Worm (Caenorhabditis elegans) whole organism, mixed stage, embryonic: Measurements from ENCODE around the gene ung-1.

Experiments used
- bed-3 ChIP-seq: fragments of 200-800 bp; sonication (Bioruptor generic); optimal IDR thresholded peaks from 3 replicates; lab custom pipeline; 2018; ENCODE audit warnings: mild to moderate bottlenecking, missing genetic modification characterization, moderate library complexity, missing compliant biosample characterization
- blmp-1 ChIP-seq: fragments of 150-350 bp; optimal IDR thresholded peaks from 2 replicates; lab custom pipeline; 2014; ENCODE audit warnings: missing biosample characterization, missing genetic modification characterization
- ces-1 ChIP-seq: fragments of 150-350 bp; optimal IDR thresholded peaks from 2 replicates; lab custom pipeline; 2014; ENCODE audit warnings: missing biosample characterization, missing genetic modification reagents, missing genetic modification characterization
- hlh-1 ChIP-seq: fragments of 150-350 bp; optimal IDR thresholded peaks from 2 replicates; lab custom pipeline; 2014; ENCODE audit warnings: missing biosample characterization, missing genetic modification reagents, missing genetic modification characterization
- lsy-2 ChIP-seq: fragments of 150-350 bp; optimal IDR thresholded peaks from 2 replicates; lab custom pipeline; 2014; ENCODE audit warnings: missing biosample characterization, missing genetic modification characterization
- nhr-28 ChIP-seq: fragments of 150-350 bp; optimal IDR thresholded peaks from 2 replicates; lab custom pipeline; 2014; ENCODE audit warnings: missing biosample characterization, missing genetic modification characterization
- nhr-76 ChIP-seq: sonication (generic microtip); optimal IDR thresholded peaks from 2 replicates; lab custom pipeline; 2017; ENCODE audit warnings: missing biosample characterization, missing genetic modification characterization
- snpc-4 ChIP-seq: fragments of 150-350 bp; optimal IDR thresholded peaks from 2 replicates; lab custom pipeline; 2014; ENCODE audit warnings: missing biosample characterization, missing genetic modification characterization
- ztf-11 ChIP-seq: fragments of 150-350 bp; optimal IDR thresholded peaks from 2 replicates; lab custom pipeline; 2014; ENCODE audit warnings: missing biosample characterization, missing genetic modification characterization

DNA sequence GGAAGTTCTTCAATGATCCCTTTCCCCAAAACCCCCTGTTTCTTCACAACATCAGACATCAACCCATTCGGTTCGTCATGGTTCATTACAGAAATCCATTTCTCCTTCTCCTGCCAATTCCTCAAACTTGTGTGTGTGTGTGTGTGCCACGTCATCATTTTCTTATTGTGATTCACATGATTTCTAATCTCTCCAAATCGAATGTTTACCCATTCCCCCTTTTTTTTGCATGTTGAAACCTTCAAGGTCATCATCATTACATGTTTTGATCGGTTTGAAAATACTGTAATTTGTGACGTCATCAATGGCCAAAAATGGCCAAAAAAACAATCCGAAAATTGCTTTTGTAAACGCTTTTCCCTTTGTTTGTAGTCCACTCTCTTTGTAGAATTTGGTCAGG lies 35.9 kb upstream of the ung-1 start:
- TF ChIP-seq nhr-76 (tag; lab: Kevin White, UChicago) (no peak), hlh-1 (tag; lab: Kevin White, UChicago) (no peak), blmp-1 (tag; lab: Kevin White, UChicago) (no peak), lsy-2 (no peak), snpc-4 (tag; lab: Kevin White, UChicago) (no peak), ztf-11 (tag; lab: Kevin White, UChicago) (no peak), nhr-28 (tag; lab: Kevin White, UChicago) (no peak), bed-3 (GFP tag; lab: Kevin White, UChicago) (no peak), ces-1 (no peak)
